Worm (Caenorhabditis elegans) whole organism, young adult: ENCODE measurements around the gene C36E8.4.

Experiments used
- F23B12.7 ChIP-seq: sonication (generic microtip); optimal IDR thresholded peaks from 2 replicates; lab custom pipeline; 2017; ENCODE audit warnings: missing genetic modification characterization, mild to moderate bottlenecking, missing compliant biosample characterization, antibody characterized with exemption, moderate library complexity; ENCODE audit not compliant: insufficient read depth
- F33H1.4 ChIP-seq: fragments of 200-800 bp; sonication (Bioruptor generic); IDR thresholded peaks from 2 replicates; pipeline ENCODE4 v1.3.6; 2022; ENCODE audit warnings: missing genetic modification reagents, missing genetic modification characterization, missing compliant biosample characterization
- F52B5.7 ChIP-seq: sonication (generic microtip); optimal IDR thresholded peaks from 2 replicates; lab custom pipeline; 2016; ENCODE audit warnings: mild to moderate bottlenecking, missing genetic modification characterization, missing compliant biosample characterization
- F57A8.1 ChIP-seq: fragments of 200-800 bp; sonication (Bioruptor generic); optimal IDR thresholded peaks from 2 replicates; lab custom pipeline; 2018; ENCODE audit warnings: mild to moderate bottlenecking, missing genetic modification characterization, moderate library complexity, missing compliant biosample characterization
- T26A5.8 ChIP-seq: sonication (generic microtip); optimal IDR thresholded peaks from 2 replicates; lab custom pipeline; 2016; ENCODE audit warnings: missing genetic modification characterization, missing compliant biosample characterization
- Y53G8AR.9 ChIP-seq: fragments of 200-800 bp; sonication (Bioruptor generic); conservative IDR thresholded peaks from 2 replicates; pipeline ENCODE4 v1.3.6; 2022; ENCODE audit warnings: missing genetic modification reagents, missing genetic modification characterization, missing compliant biosample characterization
- Y79H2A.3 ChIP-seq: fragments of 200-800 bp; sonication (Bioruptor generic); conservative IDR thresholded peaks from 2 replicates; pipeline ENCODE4 v1.3.6; 2022; ENCODE audit warnings: missing genetic modification reagents, missing genetic modification characterization, missing compliant biosample characterization
- ZK185.1 ChIP-seq: sonication (generic microtip); optimal IDR thresholded peaks from 2 replicates; lab custom pipeline; 2016; ENCODE audit warnings: mild to moderate bottlenecking, missing genetic modification characterization, missing compliant biosample characterization; ENCODE audit not compliant: poor library complexity, severe bottlenecking
- akir-1 ChIP-seq: fragments of 200-800 bp; sonication (Bioruptor generic); optimal IDR thresholded peaks from 2 replicates; lab custom pipeline; 2018; ENCODE audit warnings: mild to moderate bottlenecking, missing genetic modification characterization, moderate library complexity, missing compliant biosample characterization
- atf-7 ChIP-seq: sonication (generic microtip); optimal IDR thresholded peaks from 2 replicates; lab custom pipeline; 2017; ENCODE audit warnings: mild to moderate bottlenecking, missing genetic modification characterization, missing compliant biosample characterization
- cebp-1 ChIP-seq, 2 experiments: fragments of 200-800 bp in 1 of 2; sonication (Bioruptor generic) in 1 of 2; sonication (generic microtip) in 1 of 2; IDR thresholded peaks in 1 of 2; optimal IDR thresholded peaks in 1 of 2; 2 replicates each; pipeline versions ENCODE4 v1.3.6 to Lab custom; 2017 to 2022; ENCODE audit warnings: missing compliant biosample characterization in 2 of 2, missing genetic modification characterization in 2 of 2, mild to moderate bottlenecking in 1 of 2, missing genetic modification reagents in 1 of 2, moderate library complexity in 1 of 2
- ceh-27 ChIP-seq: fragments of 200-800 bp; sonication (Bioruptor generic); optimal IDR thresholded peaks from 2 replicates; lab custom pipeline; 2018; ENCODE audit warnings: mild to moderate bottlenecking, missing genetic modification characterization, moderate library complexity, missing compliant biosample characterization
- ceh-40 ChIP-seq: fragments of 200-800 bp; sonication (Bioruptor generic); IDR thresholded peaks from 2 replicates; pipeline ENCODE4 v1.3.6; 2022; ENCODE audit warnings: missing genetic modification characterization, missing compliant biosample characterization
- ceh-58 ChIP-seq: fragments of 200-800 bp; sonication (Bioruptor generic); IDR thresholded peaks from 2 replicates; pipeline ENCODE4 v1.3.6; 2022; ENCODE audit warnings: missing genetic modification characterization, missing compliant biosample characterization
- ceh-79 ChIP-seq: sonication (generic microtip); optimal IDR thresholded peaks from 2 replicates; lab custom pipeline; 2017; ENCODE audit warnings: mild to moderate bottlenecking, missing genetic modification characterization, missing compliant biosample characterization
- ceh-91 ChIP-seq: fragments of 200-800 bp; sonication (Bioruptor generic); IDR thresholded peaks from 2 replicates; pipeline ENCODE4 v1.3.6; 2022; ENCODE audit warnings: missing genetic modification reagents, missing genetic modification characterization, missing compliant biosample characterization
- chd-7 ChIP-seq: sonication (generic microtip); optimal IDR thresholded peaks from 2 replicates; lab custom pipeline; 2016; ENCODE audit warnings: mild to moderate bottlenecking, missing genetic modification characterization, moderate library complexity, missing compliant biosample characterization
- egl-44 ChIP-seq: fragments of 200-800 bp; sonication (Bioruptor generic); IDR thresholded peaks from 2 replicates; pipeline ENCODE4 v1.3.6; 2022; ENCODE audit warnings: missing genetic modification reagents, missing genetic modification characterization, missing compliant biosample characterization
- him-1 ChIP-seq: sonication (generic microtip); optimal IDR thresholded peaks from 2 replicates; lab custom pipeline; 2016; ENCODE audit warnings: missing genotype, missing genetic modification reagents, missing genetic modification characterization, missing compliant biosample characterization
- hmg-1.2 ChIP-seq: fragments of 200-800 bp; sonication (Bioruptor generic); IDR thresholded peaks from 2 replicates; pipeline ENCODE4 v1.3.6; 2022; ENCODE audit warnings: missing genetic modification reagents, missing genetic modification characterization, missing compliant biosample characterization
- let-526 ChIP-seq: fragments of 200-800 bp; sonication (Bioruptor generic); IDR thresholded peaks from 2 replicates; pipeline ENCODE4 v1.3.6; 2022; ENCODE audit warnings: missing genetic modification reagents, missing genetic modification characterization, missing compliant biosample characterization
- lin-35 ChIP-seq, 3 experiments: fragments of 150-350 bp in 2 of 3; sonication (generic microtip) in 1 of 3; optimal IDR thresholded peaks; 2 replicates each; lab custom pipeline; 2014 to 2018; ENCODE audit warnings: missing biosample characterization in 3 of 3, missing genetic modification characterization in 3 of 3, missing genetic modification reagents in 3 of 3
- lin-40 ChIP-seq: sonication (generic microtip); optimal IDR thresholded peaks from 2 replicates; lab custom pipeline; 2016; ENCODE audit warnings: missing genetic modification characterization, mild to moderate bottlenecking, missing compliant biosample characterization, missing genotype, missing genetic modification reagents
- lsl-1 ChIP-seq: fragments of 200-800 bp; sonication (Bioruptor generic); optimal IDR thresholded peaks from 2 replicates; lab custom pipeline; 2018; ENCODE audit warnings: mild to moderate bottlenecking, missing genetic modification characterization, moderate library complexity, missing compliant biosample characterization
- lsy-27 ChIP-seq: sonication (generic microtip); optimal IDR thresholded peaks from 2 replicates; lab custom pipeline; 2017; ENCODE audit warnings: missing genetic modification characterization, mild to moderate bottlenecking, missing compliant biosample characterization, antibody characterized with exemption, missing genotype, borderline replicate concordance; ENCODE audit not compliant: insufficient read depth
- madf-8 ChIP-seq: fragments of 200-800 bp; sonication (Bioruptor generic); conservative IDR thresholded peaks from 2 replicates; pipeline ENCODE4 v1.3.6; 2022; ENCODE audit warnings: missing genetic modification reagents, missing genetic modification characterization, missing compliant biosample characterization
- mel-28 ChIP-seq: sonication (generic microtip); optimal IDR thresholded peaks from 2 replicates; lab custom pipeline; 2016; ENCODE audit warnings: borderline replicate concordance, mild to moderate bottlenecking, missing genetic modification characterization, missing compliant biosample characterization
- mxl-1 ChIP-seq: sonication (generic microtip); optimal IDR thresholded peaks from 2 replicates; lab custom pipeline; 2016; ENCODE audit warnings: missing genetic modification characterization, missing compliant biosample characterization
- nhr-120 ChIP-seq: fragments of 200-800 bp; sonication (Bioruptor generic); IDR thresholded peaks from 2 replicates; pipeline ENCODE4 v1.3.6; 2022; ENCODE audit warnings: missing genetic modification characterization, missing compliant biosample characterization
- nhr-27 ChIP-seq: fragments of 200-800 bp; sonication (Bioruptor generic); optimal IDR thresholded peaks from 2 replicates; lab custom pipeline; 2018; ENCODE audit warnings: mild to moderate bottlenecking, missing genetic modification characterization, moderate library complexity, missing compliant biosample characterization
- rec-8 ChIP-seq, 2 experiments: sonication (generic microtip); optimal IDR thresholded peaks; 2 replicates each; lab custom pipeline; 2016; ENCODE audit warnings: mild to moderate bottlenecking in 2 of 2, missing genetic modification characterization in 2 of 2, missing genetic modification reagents in 2 of 2, missing genotype in 2 of 2, missing biosample characterization in 1 of 2, missing compliant biosample characterization in 1 of 2, moderate library complexity in 1 of 2
- snpc-1.3 ChIP-seq: sonication (generic microtip); optimal IDR thresholded peaks from 2 replicates; lab custom pipeline; 2017; ENCODE audit warnings: missing genetic modification characterization, mild to moderate bottlenecking, missing compliant biosample characterization, antibody characterized with exemption, moderate library complexity, missing genotype, missing genetic modification reagents; ENCODE audit not compliant: insufficient read depth
- snpc-3.4 ChIP-seq: sonication (generic microtip); optimal IDR thresholded peaks from 2 replicates; lab custom pipeline; 2017; ENCODE audit warnings: missing genetic modification characterization, mild to moderate bottlenecking, missing compliant biosample characterization, antibody characterized with exemption, moderate library complexity, missing genotype, missing genetic modification reagents
- somi-1 ChIP-seq: fragments of 200-800 bp; sonication (Bioruptor generic); optimal IDR thresholded peaks from 2 replicates; lab custom pipeline; 2018; ENCODE audit warnings: mild to moderate bottlenecking, missing genetic modification characterization, missing compliant biosample characterization
- zim-3 ChIP-seq: sonication (generic microtip); optimal IDR thresholded peaks from 2 replicates; lab custom pipeline; 2017; ENCODE audit warnings: mild to moderate bottlenecking, missing genetic modification characterization, moderate library complexity, missing compliant biosample characterization
- ztf-26 ChIP-seq: sonication (generic microtip); optimal IDR thresholded peaks from 2 replicates; lab custom pipeline; 2017; ENCODE audit warnings: missing genetic modification characterization, missing compliant biosample characterization

Gene C36E8.4

DNA sequence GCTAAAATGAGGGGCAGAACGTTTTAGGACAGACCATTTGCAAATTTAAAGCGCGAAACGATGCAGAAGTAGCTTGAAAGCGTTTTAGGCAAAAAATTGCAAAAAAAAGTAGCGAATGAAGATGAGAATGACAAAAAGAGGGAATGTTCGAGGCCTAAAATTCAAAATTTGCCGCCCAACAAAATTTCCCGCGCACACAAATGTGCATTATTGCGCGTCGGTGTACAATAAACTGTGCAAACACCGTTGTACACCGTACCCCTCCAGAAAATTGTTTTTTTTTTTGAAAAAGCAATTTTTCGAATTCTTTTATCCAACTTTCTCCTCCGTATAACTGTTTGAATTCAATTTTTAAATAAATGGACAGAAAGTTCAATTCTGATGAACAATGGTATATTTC lies 7.7 kb downstream of the C36E8.4 start, which contains the start of gene snpc-3.4 (continued):
- no peak for TF ChIP-seq nhr-120 (GFP tag; lab: Robert Waterston, UW)
- TF ChIP-seq egl-44 (GFP tag; lab: Robert Waterston, UW): no peak
- TF ChIP-seq lin-35 (GFP tag; optimal IDR thresholded peaks at IDR 0.05; lab: Kevin White, UChicago): peak; percentile 68 to 87 (median 83)
- TF ChIP-seq F52B5.7 (tag; lab: Kevin White, UChicago): no peak
- TF ChIP-seq chd-7 (tag; lab: Kevin White, UChicago): no peak
- TF ChIP-seq snpc-3.4: peak; percentile 94
- peak; percentile 37 for TF ChIP-seq lin-40 (tag; lab: Kevin White, UChicago)
- TF ChIP-seq akir-1 (GFP tag; lab: Kevin White, UChicago): no peak
- TF ChIP-seq lsl-1: peak; percentile 96
- TF ChIP-seq hmg-1.2 (GFP tag; lab: Robert Waterston, UW): peak; percentile 69
- no peak for TF ChIP-seq mel-28 (tag; lab: Kevin White, UChicago)

DNA sequence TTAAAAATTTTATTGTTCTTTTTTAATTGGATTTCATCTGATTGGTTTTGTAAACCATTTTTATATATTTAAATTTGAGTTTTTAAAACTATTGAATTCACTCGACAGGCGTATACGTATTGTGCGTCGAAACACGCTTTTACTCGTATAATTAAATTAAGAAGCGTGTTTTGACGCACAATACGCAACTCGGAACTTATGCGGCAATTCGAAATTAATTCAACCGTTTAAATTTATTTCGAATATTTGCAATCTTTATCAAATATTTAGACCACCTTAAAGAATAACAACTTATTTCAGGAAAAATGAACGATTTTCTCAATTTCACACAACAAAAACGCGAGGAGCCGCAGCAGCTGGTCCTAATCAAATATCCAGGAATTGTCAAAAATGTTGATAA lies 9.7 kb downstream of the C36E8.4 start, which contains the start of gene tftc-5:
tftc-5 (plus strand) TSS at position 301 of the 400 bp plus-strand sequence.
- TF ChIP-seq snpc-3.4 (peak; percentile 7), let-526 (GFP tag; lab: Robert Waterston, UW) (no peak)
- TF ChIP-seq, all 124 proteins: peak for 1

ce11 chrIII:4028061-4028460 lies 15.9 kb downstream of the C36E8.4 start, which contains the start of gene T02C12.5:
T02C12.5 (minus strand) TSS chrIII:4028161.
- no peak for TF ChIP-seq mxl-1 (tag; lab: Kevin White, UChicago)
- TF ChIP-seq him-1: no peak
- no peak for TF ChIP-seq cebp-1 (GFP tag; IDR thresholded peaks at IDR 0.05; lab: Robert Waterston, UW)
- TF ChIP-seq cebp-1 (tag; optimal IDR thresholded peaks at IDR 0.05; lab: Kevin White, UChicago): no peak
- TF ChIP-seq ceh-79 (tag; lab: Kevin White, UChicago): no peak
- TF ChIP-seq nhr-27 (tag; lab: Kevin White, UChicago): no peak
- TF ChIP-seq egl-44 (GFP tag; lab: Robert Waterston, UW): no peak
- TF ChIP-seq ztf-26 (tag; lab: Kevin White, UChicago): no peak
- no peak for TF ChIP-seq F23B12.7 (tag; lab: Kevin White, UChicago)
- no peak for TF ChIP-seq F33H1.4 (GFP tag; lab: Robert Waterston, UW)
- TF ChIP-seq ceh-58 (GFP tag; lab: Robert Waterston, UW): no peak
- TF ChIP-seq T26A5.8 (tag; lab: Kevin White, UChicago): no peak
- TF ChIP-seq, all 124 proteins: peak for 0

DNA sequence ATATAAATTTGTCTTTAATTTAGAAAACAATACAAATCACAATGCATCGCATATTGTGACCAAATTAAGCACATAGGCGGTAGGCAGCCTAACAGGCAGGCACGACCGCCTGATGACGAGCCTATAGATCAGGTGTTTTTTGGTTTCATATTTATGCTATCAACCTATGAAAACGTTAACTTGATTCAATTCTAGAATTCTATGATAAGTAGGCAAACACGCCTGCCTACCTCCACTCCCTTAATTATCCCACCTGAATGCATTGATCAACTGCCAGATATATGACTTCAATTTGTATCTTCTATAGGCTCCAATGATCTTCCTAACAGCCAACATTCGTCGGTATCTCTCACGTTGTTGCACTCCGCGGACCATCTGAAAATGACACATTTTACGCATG lies 18.7 kb downstream of the C36E8.4 start:
- TF ChIP-seq atf-7 (tag; lab: Kevin White, UChicago) (no peak), Y79H2A.3 (GFP tag; lab: Robert Waterston, UW) (no peak), zim-3 (tag; lab: Kevin White, UChicago) (no peak), Y53G8AR.9 (GFP tag; lab: Robert Waterston, UW) (no peak), ceh-91 (GFP tag; lab: Robert Waterston, UW) (no peak), ZK185.1 (no peak), lsy-27 (tag; lab: Kevin White, UChicago) (no peak), F57A8.1 (GFP tag; lab: Kevin White, UChicago) (no peak), rec-8 (tag; optimal IDR thresholded peaks at IDR 0.05; lab: Kevin White, UChicago) (no peak), snpc-1.3 (tag; lab: Kevin White, UChicago) (no peak), somi-1 (GFP tag; lab: Kevin White, UChicago) (no peak), madf-8 (no peak), ceh-40 (GFP tag; lab: Robert Waterston, UW) (no peak), ceh-27 (GFP tag; lab: Kevin White, UChicago) (no peak)
